Fruit fly (Drosophila melanogaster) whole organism, embryonic: ENCODE results near the gene Irbp18.

Experiments used
- Abd-B ChIP-seq: fragments of 200-800 bp; sonication (Bioruptor generic); optimal IDR thresholded peaks from 2 replicates; lab custom pipeline; 2018; ENCODE audit warnings: missing biosample characterization, mild to moderate bottlenecking, missing genetic modification characterization, moderate library complexity
- Atf3 ChIP-seq: fragments of 200-800 bp; sonication (Bioruptor generic); optimal IDR thresholded peaks from 3 replicates; lab custom pipeline; 2016; ENCODE audit warnings: missing biosample characterization, missing genetic modification characterization
- B-H1 ChIP-seq: fragments of 200-800 bp; sonication (Bioruptor generic); IDR thresholded peaks from 3 replicates; pipeline ENCODE4 v1.3.6; 2022; ENCODE audit warnings: missing biosample characterization, missing genetic modification characterization
- CG10979 ChIP-seq: fragments of 200-800 bp; sonication (Bioruptor generic); optimal IDR thresholded peaks from 2 replicates; lab custom pipeline; 2018; ENCODE audit warnings: missing biosample characterization, mild to moderate bottlenecking, missing genetic modification characterization, moderate library complexity
- CG12219 ChIP-seq: fragments of 200-800 bp; sonication (Bioruptor generic); optimal IDR thresholded peaks from 3 replicates; lab custom pipeline; 2018; ENCODE audit warnings: missing biosample characterization, mild to moderate bottlenecking, missing genetic modification characterization
- CG12659 ChIP-seq: fragments of 200-800 bp; sonication (Bioruptor generic); optimal IDR thresholded peaks from 3 replicates; lab custom pipeline; 2017; ENCODE audit warnings: mild to moderate bottlenecking, missing biosample characterization, missing genetic modification reagents, missing genetic modification characterization
- CG1602 ChIP-seq: fragments of 200-800 bp; sonication (Bioruptor generic); optimal IDR thresholded peaks from 3 replicates; lab custom pipeline; 2016; ENCODE audit warnings: missing biosample characterization, missing genetic modification characterization
- CG16815 ChIP-seq: fragments of 200-800 bp; sonication (Bioruptor generic); optimal IDR thresholded peaks from 3 replicates; lab custom pipeline; 2017; ENCODE audit warnings: missing biosample characterization, mild to moderate bottlenecking, missing genetic modification characterization
- CG17359 ChIP-seq: fragments of 200-800 bp; sonication (Bioruptor generic); optimal IDR thresholded peaks from 3 replicates; lab custom pipeline; 2018; ENCODE audit warnings: missing biosample characterization, mild to moderate bottlenecking, missing genetic modification characterization, moderate library complexity
- CG18476 ChIP-seq: fragments of 200-800 bp; sonication (Bioruptor generic); optimal IDR thresholded peaks from 2 replicates; lab custom pipeline; 2016; ENCODE audit warnings: missing biosample characterization, mild to moderate bottlenecking, missing genetic modification characterization
- CG31224 ChIP-seq: fragments of 200-800 bp; sonication (Bioruptor generic); IDR thresholded peaks from 2 replicates; pipeline ENCODE4 v1.3.6; 2022; ENCODE audit warnings: missing biosample characterization, missing genetic modification characterization
- CG34376 ChIP-seq: fragments of 200-800 bp; sonication (Bioruptor generic); optimal IDR thresholded peaks from 2 replicates; lab custom pipeline; 2018; ENCODE audit warnings: missing biosample characterization, mild to moderate bottlenecking, missing genetic modification characterization
- CG4328 ChIP-seq: fragments of 200-800 bp; sonication (Bioruptor generic); optimal IDR thresholded peaks from 3 replicates; lab custom pipeline; 2017; ENCODE audit warnings: missing biosample characterization, missing genetic modification reagents, missing genetic modification characterization
- CG4730 ChIP-seq: fragments of 200-800 bp; sonication (Bioruptor generic); IDR thresholded peaks from 2 replicates; pipeline ENCODE4 v1.3.6; 2022; ENCODE audit warnings: missing biosample characterization, missing genetic modification characterization
- CG6175 ChIP-seq: fragments of 200-800 bp; sonication (Bioruptor generic); IDR thresholded peaks from 3 replicates; pipeline ENCODE4 v1.3.6; 2022; ENCODE audit warnings: missing biosample characterization, missing genetic modification characterization
- CG7963 ChIP-seq: fragments of 200-800 bp; sonication (Bioruptor generic); IDR thresholded peaks from 3 replicates; pipeline ENCODE4 v1.3.6; 2022; ENCODE audit warnings: missing biosample characterization, missing genetic modification characterization; ENCODE audit not compliant: partially characterized antibody
- CG7987 ChIP-seq: fragments of 200-800 bp; sonication (Bioruptor generic); optimal IDR thresholded peaks from 2 replicates; lab custom pipeline; 2018; ENCODE audit warnings: missing biosample characterization, mild to moderate bottlenecking, missing genetic modification characterization, moderate library complexity
- CG9609 ChIP-seq: fragments of 200-800 bp; sonication (Bioruptor generic); optimal IDR thresholded peaks from 3 replicates; lab custom pipeline; 2016; ENCODE audit warnings: missing biosample characterization, missing genetic modification characterization
- CTCF ChIP-seq: fragments of 200-800 bp; sonication (Bioruptor generic); optimal IDR thresholded peaks from 2 replicates; lab custom pipeline; 2017; ENCODE audit warnings: missing biosample characterization, mild to moderate bottlenecking, missing genetic modification characterization, moderate library complexity
- CrebB ChIP-seq: fragments of 200-800 bp; sonication (Bioruptor generic); optimal IDR thresholded peaks from 3 replicates; lab custom pipeline; 2018; ENCODE audit warnings: missing biosample characterization, mild to moderate bottlenecking, missing genetic modification characterization
- Dbx ChIP-seq: fragments of 200-800 bp; sonication (Bioruptor generic); IDR thresholded peaks from 3 replicates; pipeline ENCODE4 v1.3.6; 2022; ENCODE audit warnings: missing biosample characterization, missing genetic modification characterization
- Dfd ChIP-seq, 2 experiments: fragments of >200 bp; optimal IDR thresholded peaks; 2 replicates each; lab custom pipeline; 2017; ENCODE audit warnings: missing biosample characterization in 2 of 2, missing genetic modification characterization in 2 of 2
- Dp ChIP-seq: fragments of 200-800 bp; sonication (Bioruptor generic); optimal IDR thresholded peaks from 2 replicates; lab custom pipeline; 2018; ENCODE audit warnings: missing biosample characterization, mild to moderate bottlenecking, missing genetic modification characterization, moderate library complexity
- HLH4C ChIP-seq: fragments of 200-800 bp; sonication (Bioruptor generic); IDR thresholded peaks from 3 replicates; pipeline ENCODE4 v1.3.6; 2022; ENCODE audit warnings: missing biosample characterization, missing genetic modification characterization; ENCODE audit not compliant: partially characterized antibody
- Hey ChIP-seq: fragments of 200-800 bp; sonication (Bioruptor generic); optimal IDR thresholded peaks from 3 replicates; lab custom pipeline; 2018; ENCODE audit warnings: missing biosample characterization, mild to moderate bottlenecking, missing genetic modification characterization
- Hmr ChIP-seq: fragments of 200-800 bp; sonication (Bioruptor generic); optimal IDR thresholded peaks from 3 replicates; lab custom pipeline; 2017; ENCODE audit warnings: mild to moderate bottlenecking, missing biosample characterization, missing genetic modification reagents, missing genetic modification characterization
- Hsf ChIP-seq: fragments of 200-800 bp; sonication (Bioruptor generic); optimal IDR thresholded peaks from 3 replicates; lab custom pipeline; 2016; ENCODE audit warnings: missing biosample characterization, missing genetic modification characterization
- Opbp ChIP-seq: fragments of 200-800 bp; sonication (Bioruptor generic); IDR thresholded peaks from 3 replicates; pipeline ENCODE4 v1.3.6; 2022; ENCODE audit warnings: missing biosample characterization, missing genetic modification characterization; ENCODE audit not compliant: partially characterized antibody
- Side ChIP-seq: fragments of 200-800 bp; sonication (Bioruptor generic); optimal IDR thresholded peaks from 2 replicates; lab custom pipeline; 2016; ENCODE audit warnings: missing biosample characterization, missing genetic modification characterization
- Spps ChIP-seq: fragments of 200-800 bp; sonication (Bioruptor generic); optimal IDR thresholded peaks from 2 replicates; lab custom pipeline; 2018; ENCODE audit warnings: missing biosample characterization, mild to moderate bottlenecking, missing genetic modification characterization
- Xrp1 ChIP-seq: fragments of 200-800 bp; sonication (Bioruptor generic); IDR thresholded peaks from 2 replicates; pipeline ENCODE4 v1.3.6; 2022; ENCODE audit warnings: missing biosample characterization, missing genetic modification characterization
- az2 ChIP-seq: fragments of 200-800 bp; sonication (Bioruptor generic); optimal IDR thresholded peaks from 3 replicates; lab custom pipeline; 2016; ENCODE audit warnings: missing biosample characterization, missing genetic modification characterization
- chinmo ChIP-seq: fragments of 200-800 bp; sonication (Bioruptor generic); IDR thresholded peaks from 4 replicates; pipeline ENCODE4 v1.3.6; 2022; ENCODE audit warnings: missing biosample characterization, missing genetic modification characterization; ENCODE audit not compliant: partially characterized antibody
- ci ChIP-seq: fragments of 200-800 bp; sonication (Bioruptor generic); IDR thresholded peaks from 3 replicates; pipeline ENCODE4 v1.3.6; 2022; ENCODE audit warnings: missing biosample characterization, missing genetic modification characterization
- fd96Cb ChIP-seq: fragments of 200-800 bp; sonication (Bioruptor generic); optimal IDR thresholded peaks from 2 replicates; lab custom pipeline; 2018; ENCODE audit warnings: missing biosample characterization, mild to moderate bottlenecking, missing genetic modification characterization, moderate library complexity
- grau ChIP-seq: fragments of 200-800 bp; optimal IDR thresholded peaks from 3 replicates; lab custom pipeline; 2019; ENCODE audit warnings: missing biosample characterization, mild to moderate bottlenecking, missing genetic modification characterization, moderate library complexity
- gsb-n ChIP-seq: fragments of 200-800 bp; sonication (Bioruptor generic); optimal IDR thresholded peaks from 3 replicates; lab custom pipeline; 2018; ENCODE audit warnings: missing biosample characterization, mild to moderate bottlenecking, missing genetic modification characterization
- hb ChIP-seq: fragments of 200-800 bp; sonication (Bioruptor generic); IDR thresholded peaks from 3 replicates; pipeline ENCODE4 v1.3.6; 2022; ENCODE audit warnings: missing biosample characterization, missing genetic modification characterization; ENCODE audit not compliant: partially characterized antibody
- jigr1 ChIP-seq: fragments of 200-800 bp; sonication (Bioruptor generic); IDR thresholded peaks from 3 replicates; pipeline ENCODE4 v1.3.6; 2022; ENCODE audit warnings: missing biosample characterization, missing genetic modification characterization
- kni ChIP-seq: fragments of 200-800 bp; sonication (Bioruptor generic); optimal IDR thresholded peaks from 3 replicates; lab custom pipeline; 2017; ENCODE audit warnings: mild to moderate bottlenecking, missing biosample characterization, missing genetic modification reagents, missing genetic modification characterization
- nmo ChIP-seq: fragments of 200-800 bp; sonication (Bioruptor generic); optimal IDR thresholded peaks from 2 replicates; lab custom pipeline; 2018; ENCODE audit warnings: missing biosample characterization, mild to moderate bottlenecking, missing genetic modification characterization, moderate library complexity
- pan ChIP-seq, 4 experiments: fragments of >200 bp in 3 of 4; fragments of 200-800 bp in 1 of 4; sonication (Bioruptor generic) in 1 of 4; optimal IDR thresholded peaks in 3 of 4; IDR thresholded peaks in 1 of 4; 2 replicates each; pipeline versions ENCODE4 v1.3.6 to Lab custom; 2017 to 2022; ENCODE audit warnings: missing biosample characterization in 2 of 4, missing genetic modification characterization in 2 of 4, mixed read lengths in 1 of 4
- phol ChIP-seq: fragments of 200-800 bp; sonication (Bioruptor generic); optimal IDR thresholded peaks from 3 replicates; lab custom pipeline; 2018; ENCODE audit warnings: missing biosample characterization, mild to moderate bottlenecking, missing genetic modification characterization, moderate library complexity
- pum ChIP-seq: fragments of 200-800 bp; sonication (Bioruptor generic); optimal IDR thresholded peaks from 2 replicates; lab custom pipeline; 2016; ENCODE audit warnings: missing biosample characterization, missing genetic modification characterization
- tio ChIP-seq: fragments of 200-800 bp; sonication (Bioruptor generic); optimal IDR thresholded peaks from 2 replicates; lab custom pipeline; 2017; ENCODE audit warnings: missing biosample characterization, missing genetic modification characterization, inconsistent platforms
- tll ChIP-seq, 2 experiments: fragments of 200-800 bp in 1 of 2; fragments of >200 bp in 1 of 2; sonication (Bioruptor generic) in 1 of 2; optimal IDR thresholded peaks; 2 replicates each; lab custom pipeline; 2017 to 2019; ENCODE audit warnings: missing biosample characterization in 2 of 2, missing genetic modification characterization in 2 of 2, mild to moderate bottlenecking in 1 of 2, moderate library complexity in 1 of 2
- tup ChIP-seq: fragments of 200-800 bp; sonication (Bioruptor generic); optimal IDR thresholded peaks from 2 replicates; lab custom pipeline; 2016; ENCODE audit warnings: missing biosample characterization, mild to moderate bottlenecking, missing genetic modification characterization, moderate library complexity
- usp ChIP-seq: fragments of >200 bp; optimal IDR thresholded peaks from 2 replicates; lab custom pipeline; 2017; ENCODE audit warnings: missing biosample characterization, missing genetic modification characterization
- vnd ChIP-seq: fragments of 200-800 bp; sonication (Bioruptor generic); IDR thresholded peaks from 3 replicates; pipeline ENCODE4 v1.3.6; 2022; ENCODE audit warnings: missing biosample characterization, missing genetic modification characterization; ENCODE audit not compliant: partially characterized antibody
- zen ChIP-seq: fragments of 200-800 bp; sonication (Bioruptor generic); optimal IDR thresholded peaks from 3 replicates; lab custom pipeline; 2018; ENCODE audit warnings: missing biosample characterization, mild to moderate bottlenecking, missing genetic modification characterization, moderate library complexity

Gene Irbp18

dm6 chr3L:11049414-11049813 lies 48.6 kb downstream of the Irbp18 start (continued):
- TF ChIP-seq Dp: no peak
- TF ChIP-seq CG17359 (tag; lab: Kevin White, UChicago): peak; percentile 24
- no peak for TF ChIP-seq jigr1 (GFP tag; lab: Robert Waterston, UW)
- no peak for TF ChIP-seq CG18476 (GFP tag; lab: Kevin White, UChicago)
- no peak for TF ChIP-seq tup (GFP tag; lab: Kevin White, UChicago)
- 0 out of 3 replicates have a peak, but pooled peaks have one; percentile 47 for TF ChIP-seq Dbx (GFP tag; lab: Robert Waterston, UW)
- TF ChIP-seq nmo (GFP tag; lab: Kevin White, UChicago): no peak
- peak; percentile 36; the same call in 1 of the 3 replicates for TF ChIP-seq ci (GFP tag; lab: Robert Waterston, UW)
- TF ChIP-seq vnd (GFP tag; lab: Robert Waterston, UW): no peak
- TF ChIP-seq CG16815: no peak
- TF ChIP-seq Spps: no peak
- TF ChIP-seq Abd-B (GFP tag; lab: Kevin White, UChicago): no peak
- TF ChIP-seq CG9609 (GFP tag; lab: Kevin White, UChicago): no peak
- TF ChIP-seq CG6175: no peak
- TF ChIP-seq Dfd (GFP tag; optimal IDR thresholded peaks at IDR 0.05; lab: Kevin White, UChicago): no peak
- TF ChIP-seq HLH4C (GFP tag; lab: Robert Waterston, UW): no peak
- TF ChIP-seq Hsf (GFP tag; lab: Kevin White, UChicago): no peak
- TF ChIP-seq hb (GFP tag; lab: Robert Waterston, UW): no peak
- no peak for TF ChIP-seq CTCF
- no peak for TF ChIP-seq az2 (GFP tag; lab: Kevin White, UChicago)
- no peak for TF ChIP-seq Atf3 (GFP tag; lab: Kevin White, UChicago)
- TF ChIP-seq phol (tag; lab: Kevin White, UChicago): no peak
- TF ChIP-seq CG34376 (GFP tag; lab: Kevin White, UChicago): peak; percentile 66
- no peak for TF ChIP-seq Opbp (GFP tag; lab: Robert Waterston, UW)
- TF ChIP-seq Xrp1: no peak
- no peak for TF ChIP-seq tio (GFP tag; lab: Kevin White, UChicago)
- TF ChIP-seq CG10979 (tag; lab: Kevin White, UChicago): no peak
- no peak for TF ChIP-seq CG7963 (GFP tag; lab: Robert Waterston, UW)
- peak; percentile 61 for TF ChIP-seq CrebB (tag; lab: Kevin White, UChicago)
- no peak for TF ChIP-seq CG4730 (GFP tag; lab: Robert Waterston, UW)
- no peak for TF ChIP-seq usp (GFP tag; lab: Kevin White, UChicago)
- TF ChIP-seq Hmr (GFP tag; lab: Kevin White, UChicago): peak; percentile 62
- no peak for TF ChIP-seq CG1602
- peak; percentile 5 for TF ChIP-seq grau
- no peak for TF ChIP-seq chinmo (GFP tag; lab: Robert Waterston, UW)
- no peak for TF ChIP-seq kni (GFP tag; lab: Kevin White, UChicago)
- peak; percentile 24 for TF ChIP-seq CG12659 (GFP tag; lab: Kevin White, UChicago)
- TF ChIP-seq pum (GFP tag; lab: Kevin White, UChicago): no peak
- TF ChIP-seq gsb-n (tag; lab: Kevin White, UChicago): no peak
- TF ChIP-seq fd96Cb (tag; lab: Kevin White, UChicago): no peak
- no peak for TF ChIP-seq CG31224 (GFP tag; lab: Robert Waterston, UW)
- TF ChIP-seq zen (tag; lab: Kevin White, UChicago): no peak
- TF ChIP-seq CG4328 (GFP tag; lab: Kevin White, UChicago): peak; percentile 37
- no peak for TF ChIP-seq Side (GFP tag; lab: Kevin White, UChicago)
- TF ChIP-seq CG12219: no peak
- TF ChIP-seq Hey (tag; lab: Kevin White, UChicago): peak; percentile 64
- no peak for TF ChIP-seq pan (optimal IDR thresholded peaks at IDR 0.05; lab: Kevin White, UChicago)
- no peak for TF ChIP-seq pan (GFP tag; optimal IDR thresholded peaks at IDR 0.05 in 1 of 2, IDR thresholded peaks at IDR 0.05 in 1 of 2)
- peak; percentile 75 for TF ChIP-seq CG7987
- no peak for TF ChIP-seq B-H1
- TF ChIP-seq tll (GFP tag; optimal IDR thresholded peaks at IDR 0.05; lab: Kevin White, UChicago): no peak
